Fruit fly (Drosophila melanogaster): ENCODE measurements around the gene CG7069.

The CG7069 gene

dm6 chr3R:22381077-22381476 is 8.4 kb downstream of the CG7069 start, which contains the start of gene CG43342:
TSS of gene CG43342 (plus strand) at chr3R:22381340.
- no peak for TF ChIP-seq h (optimal IDR thresholded peaks at IDR 0.05)

dm6 chr3R:22381735-22382134 is 9.1 kb downstream of the CG7069 start, which contains the start of gene Gpdh3:
TSS of gene Gpdh3 (plus strand) at chr3R:22382035.
- TF ChIP-seq Myc (optimal IDR thresholded peaks at IDR 0.05), result no peak
- no peak for TF ChIP-seq Sin3A (optimal IDR thresholded peaks at IDR 0.05)
- TF ChIP-seq insv (optimal IDR thresholded peaks at IDR 0.05), result no peak
- TF ChIP-seq h (optimal IDR thresholded peaks at IDR 0.05), result no peak

DNA sequence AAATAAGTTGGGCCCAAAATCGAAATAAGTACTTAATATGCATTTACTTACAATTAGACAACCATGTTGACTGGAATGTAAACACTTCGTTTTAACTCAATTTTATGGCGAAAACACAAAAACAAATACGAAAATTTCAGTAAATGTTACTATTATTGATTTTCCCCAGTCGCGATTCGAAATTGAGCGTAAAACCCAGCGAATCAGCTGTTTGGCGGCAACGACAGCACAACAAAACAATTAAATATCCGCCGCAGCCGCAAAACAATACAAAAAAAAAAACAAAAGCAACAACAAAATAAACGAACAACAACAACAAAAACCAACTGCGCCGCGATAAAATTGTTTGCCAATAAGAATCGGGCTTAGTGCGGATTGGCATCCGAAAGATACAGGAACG is 17.0 kb downstream of the CG7069 start, which contains the start of the genes CAH8 and CG7059:
CAH8 (minus strand) TSS at position 101 of the 400 bp plus-strand sequence.
CG7059 (plus strand) TSS at position 167 of the 400 bp plus-strand sequence.
- TF ChIP-seq h (optimal IDR thresholded peaks at IDR 0.05) (no peak), psq (optimal IDR thresholded peaks at IDR 0.05) (no peak), Myc (optimal IDR thresholded peaks at IDR 0.05) (no peak), Sin3A (optimal IDR thresholded peaks at IDR 0.05) (no peak), insv (optimal IDR thresholded peaks at IDR 0.05) (no peak)

- no peak for TF ChIP-seq Sin3A (optimal IDR thresholded peaks at IDR 0.05)
- no peak for TF ChIP-seq psq (optimal IDR thresholded peaks at IDR 0.05)
- TF ChIP-seq Myc (optimal IDR thresholded peaks at IDR 0.05), result no peak
- no peak for TF ChIP-seq ttk (optimal IDR thresholded peaks at IDR 0.05)
- TF ChIP-seq h (optimal IDR thresholded peaks at IDR 0.05), result no peak
- no peak for TF ChIP-seq insv (optimal IDR thresholded peaks at IDR 0.05)
These were observed 17.5 kb downstream of the CG7069 start for dm6 chr3R:22390109-22390508.

dm6 chr3R:22394004-22394403 is 21.4 kb downstream of the CG7069 start, which contains the start of gene CG13857:
TSS of gene CG13857 (minus strand) at chr3R:22394104.
- TF ChIP-seq ttk (optimal IDR thresholded peaks at IDR 0.05), result no peak
- TF ChIP-seq insv (optimal IDR thresholded peaks at IDR 0.05), result no peak
- TF ChIP-seq Sin3A (optimal IDR thresholded peaks at IDR 0.05), result no peak
- TF ChIP-seq h (optimal IDR thresholded peaks at IDR 0.05), result no peak
- TF ChIP-seq Myc (optimal IDR thresholded peaks at IDR 0.05), result no peak
- no peak for TF ChIP-seq psq (optimal IDR thresholded peaks at IDR 0.05)

dm6 chr3R:22395409-22396178 is 23.0 kb downstream of the CG7069 start:
- no peak for TF ChIP-seq ttk (optimal IDR thresholded peaks at IDR 0.05)

DNA sequence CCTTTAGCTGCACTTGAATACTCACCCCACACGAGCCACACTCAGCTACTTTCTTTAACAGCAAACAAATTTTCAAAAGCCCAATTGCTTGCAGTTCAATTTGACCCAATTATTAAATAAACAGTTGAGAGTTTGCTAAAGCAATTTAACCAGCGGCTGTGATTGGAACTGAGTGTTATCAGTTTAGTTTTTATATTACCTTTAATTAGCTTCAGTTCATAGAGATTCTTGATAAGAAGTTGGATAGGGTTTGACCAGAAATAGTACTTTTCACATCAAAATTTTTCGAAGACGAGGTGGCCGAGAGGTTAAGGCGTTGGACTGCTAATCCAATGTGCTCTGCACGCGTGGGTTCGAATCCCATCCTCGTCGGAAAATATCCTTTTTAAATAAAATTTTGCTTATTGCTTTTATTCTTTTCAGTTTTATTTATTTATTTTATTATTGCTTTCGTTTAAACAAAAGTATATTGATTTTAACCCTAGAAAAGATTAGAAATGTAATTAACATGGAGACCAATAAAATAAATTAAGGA is 23.7 kb downstream of the CG7069 start:
- TF ChIP-seq insv (optimal IDR thresholded peaks at IDR 0.05) (no peak), Myc (optimal IDR thresholded peaks at IDR 0.05) (no peak), ttk (optimal IDR thresholded peaks at IDR 0.05) (no peak), psq (optimal IDR thresholded peaks at IDR 0.05) (no peak), h (optimal IDR thresholded peaks at IDR 0.05) (no peak), Sin3A (optimal IDR thresholded peaks at IDR 0.05) (no peak)

DNA sequence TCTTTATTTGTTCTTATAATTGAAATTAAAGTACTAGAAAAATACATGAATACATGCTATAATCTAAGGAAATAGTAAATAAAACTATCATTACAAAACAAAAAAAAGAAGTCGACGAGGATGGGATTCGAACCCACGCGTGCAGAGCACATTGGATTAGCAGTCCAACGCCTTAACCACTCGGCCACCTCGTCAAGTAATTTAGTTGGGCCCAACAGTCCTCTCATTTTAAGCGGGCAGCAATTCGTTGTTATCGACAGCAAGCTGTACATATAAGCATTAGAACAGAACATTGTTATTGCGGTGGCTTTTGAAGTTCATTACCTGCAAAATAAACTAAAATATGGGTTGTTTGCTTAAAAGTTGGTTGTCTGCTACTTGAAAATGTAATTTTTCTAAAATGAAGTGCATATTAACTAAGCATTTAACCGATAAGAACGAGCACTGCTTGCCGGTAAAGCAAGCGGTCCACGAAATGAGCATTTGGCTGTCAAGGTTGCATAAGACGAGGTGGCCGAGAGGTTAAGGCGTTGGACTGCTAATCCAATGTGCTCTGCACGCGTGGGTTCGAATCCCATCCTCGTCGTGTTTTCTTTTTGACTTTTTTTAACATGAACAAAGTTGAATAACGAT is 24.5 kb downstream of the CG7069 start:
- TF ChIP-seq ttk (optimal IDR thresholded peaks at IDR 0.05) (no peak), insv (optimal IDR thresholded peaks at IDR 0.05) (no peak), h (optimal IDR thresholded peaks at IDR 0.05) (no peak), Sin3A (optimal IDR thresholded peaks at IDR 0.05) (no peak), Myc (optimal IDR thresholded peaks at IDR 0.05) (no peak), psq (optimal IDR thresholded peaks at IDR 0.05) (no peak)

- TF ChIP-seq Sin3A (optimal IDR thresholded peaks at IDR 0.05) (no peak), h (optimal IDR thresholded peaks at IDR 0.05) (no peak), psq (optimal IDR thresholded peaks at IDR 0.05) (no peak), insv (optimal IDR thresholded peaks at IDR 0.05) (no peak), ttk (optimal IDR thresholded peaks at IDR 0.05) (no peak), Myc (optimal IDR thresholded peaks at IDR 0.05) (no peak)
These were observed 27.6 kb downstream of the CG7069 start for dm6 chr3R:22400246-22400645.

dm6 chr3R:22402355-22402754 is 29.7 kb downstream of the CG7069 start, which contains the start of gene CG13856:
TSS of gene CG13856 (plus strand) at chr3R:22402655.
- no peak for TF ChIP-seq psq (optimal IDR thresholded peaks at IDR 0.05)
- TF ChIP-seq insv (optimal IDR thresholded peaks at IDR 0.05), result no peak
- TF ChIP-seq ttk (optimal IDR thresholded peaks at IDR 0.05), result no peak
- TF ChIP-seq h (optimal IDR thresholded peaks at IDR 0.05), result no peak
- no peak for TF ChIP-seq Myc (optimal IDR thresholded peaks at IDR 0.05)
- TF ChIP-seq Sin3A (optimal IDR thresholded peaks at IDR 0.05), result no peak

DNA sequence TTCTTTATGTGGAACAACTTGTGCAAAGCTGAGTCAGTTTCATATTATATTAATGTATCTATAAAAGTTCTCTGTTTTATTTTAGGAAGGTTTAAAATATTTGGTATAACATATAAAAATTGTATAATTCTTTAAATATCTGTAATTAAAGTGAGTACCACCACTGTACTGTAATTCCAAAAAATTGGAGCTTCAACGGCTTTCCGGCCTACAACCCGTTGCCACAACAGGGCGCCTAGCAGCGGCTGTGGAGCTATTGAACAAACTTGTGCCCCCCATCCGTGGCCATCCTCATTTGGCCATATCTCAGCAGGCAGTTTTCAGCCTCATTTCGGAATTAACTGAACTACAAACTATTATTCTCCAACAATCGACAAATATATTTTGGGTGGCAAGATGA is 33.0 kb downstream of the CG7069 start, which contains the start of gene CG13855:
CG13855 (plus strand) TSS at position 301 of the 400 bp plus-strand sequence.
- TF ChIP-seq ttk (optimal IDR thresholded peaks at IDR 0.05) (no peak), h (optimal IDR thresholded peaks at IDR 0.05) (no peak), Sin3A (optimal IDR thresholded peaks at IDR 0.05) (no peak), insv (optimal IDR thresholded peaks at IDR 0.05) (no peak), psq (optimal IDR thresholded peaks at IDR 0.05) (no peak), Myc (optimal IDR thresholded peaks at IDR 0.05) (no peak)

dm6 chr3R:22410537-22411360 is 38.1 kb downstream of the CG7069 start, which contains the start of the genes CG13850 and lqfR:
TSS of gene CG13850 (minus strand) at chr3R:22410915.
TSS of gene lqfR (plus strand) at chr3R:22411301.
- no peak for TF ChIP-seq h (optimal IDR thresholded peaks at IDR 0.05)
- no peak for TF ChIP-seq ttk (optimal IDR thresholded peaks at IDR 0.05)
- TF ChIP-seq Sin3A (optimal IDR thresholded peaks at IDR 0.05), result no peak
- no peak for TF ChIP-seq Myc (optimal IDR thresholded peaks at IDR 0.05)
- TF ChIP-seq insv (optimal IDR thresholded peaks at IDR 0.05), result no peak
- TF ChIP-seq psq (optimal IDR thresholded peaks at IDR 0.05), result no peak

All from Kc167 (cell line).